Worm (Caenorhabditis elegans) whole organism, L1 larva: ENCODE measurements around the gene T19C3.5.

Source experiments
- aly-2 ChIP-seq: fragments of 150-350 bp; optimal IDR thresholded peaks from 2 replicates; lab custom pipeline; 2014; ENCODE audit warnings: missing biosample characterization, missing genetic modification characterization
- efl-1 ChIP-seq, 4 experiments: fragments of 150-350 bp; optimal IDR thresholded peaks in 3 of 4; peaks in 1 of 4; 1 replicate in 1 of 4; 2 replicates in 3 of 4; lab custom pipeline; 2014; ENCODE audit warnings: missing biosample characterization in 2 of 4, missing genetic modification characterization in 2 of 4, missing genetic modification reagents in 2 of 4
- lin-13 ChIP-seq: fragments of 150-350 bp; optimal IDR thresholded peaks from 2 replicates; lab custom pipeline; 2014; ENCODE audit warnings: missing biosample characterization, missing genetic modification reagents, missing genetic modification characterization
- lin-15B ChIP-seq: fragments of 150-350 bp; sonication (generic microtip); optimal IDR thresholded peaks from 3 replicates; lab custom pipeline; 2014; ENCODE audit warnings: missing biosample characterization, missing genetic modification characterization
- lir-3 ChIP-seq: sonication (generic microtip); optimal IDR thresholded peaks from 2 replicates; lab custom pipeline; 2016; ENCODE audit warnings: mild to moderate bottlenecking, missing genetic modification characterization, moderate library complexity, missing compliant biosample characterization; ENCODE audit not compliant: poor library complexity
- nhr-11 ChIP-seq: fragments of 150-350 bp; optimal IDR thresholded peaks from 2 replicates; lab custom pipeline; 2014; ENCODE audit warnings: missing biosample characterization, missing genetic modification characterization
- rnt-1 ChIP-seq: sonication (generic microtip); optimal IDR thresholded peaks from 2 replicates; lab custom pipeline; 2016; ENCODE audit warnings: mild to moderate bottlenecking, missing genetic modification characterization, moderate library complexity, missing compliant biosample characterization
- snpc-4 ChIP-seq: fragments of 150-350 bp; optimal IDR thresholded peaks from 2 replicates; lab custom pipeline; 2014; ENCODE audit warnings: missing biosample characterization, missing genetic modification characterization
- sox-4 ChIP-seq: sonication (generic microtip); optimal IDR thresholded peaks from 2 replicates; lab custom pipeline; 2016; ENCODE audit warnings: missing genetic modification characterization, missing compliant biosample characterization
- tbx-2 ChIP-seq: sonication (generic microtip); optimal IDR thresholded peaks from 2 replicates; lab custom pipeline; 2016; ENCODE audit warnings: missing genetic modification characterization, missing compliant biosample characterization
- ztf-4 ChIP-seq: fragments of 150-350 bp; optimal IDR thresholded peaks from 2 replicates; lab custom pipeline; 2014; ENCODE audit warnings: missing biosample characterization, missing genetic modification characterization

DNA sequence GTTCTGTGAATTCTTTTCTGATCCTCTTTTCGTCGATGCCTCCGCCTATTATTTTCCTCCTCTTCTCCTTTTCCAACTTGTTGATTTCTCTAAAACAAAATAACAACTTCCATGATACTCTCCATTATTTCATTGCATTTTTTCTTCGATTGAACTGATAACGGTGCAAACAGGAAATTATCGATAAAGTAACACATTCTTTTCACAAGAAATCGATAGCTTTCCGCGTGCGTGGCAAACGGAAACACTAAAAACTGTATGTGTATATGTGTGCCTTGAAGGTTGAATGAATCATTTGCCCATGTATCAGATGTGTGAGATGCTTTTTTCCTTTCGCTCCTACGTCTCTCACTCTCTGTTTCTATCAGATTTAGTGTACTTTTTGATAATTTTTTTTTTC, 23.8 kb upstream of the T19C3.5 start:
- TF ChIP-seq efl-1 (optimal IDR thresholded peaks at IDR 0.05; lab: Kevin White, UChicago) (no peak), efl-1 (GFP tag; optimal IDR thresholded peaks at IDR 0.05 in 1 of 2; lab: Kevin White, UChicago) (peak in 1 of 2 experiments; percentile 3), nhr-11 (tag; lab: Kevin White, UChicago) (no peak), aly-2 (no peak), ztf-4 (tag; lab: Kevin White, UChicago) (no peak), tbx-2 (tag; lab: Kevin White, UChicago) (no peak), lin-13 (GFP tag; lab: Kevin White, UChicago) (no peak), lin-15B (no peak), sox-4 (tag; lab: Kevin White, UChicago) (no peak), lir-3 (tag; lab: Kevin White, UChicago) (no peak), snpc-4 (tag; lab: Kevin White, UChicago) (no peak), rnt-1 (tag; lab: Kevin White, UChicago) (no peak)
